Worm (Caenorhabditis elegans) whole organism, L3 larva: ENCODE measurements around the gene sup-10.

Experiments used
- R02D3.7 ChIP-seq: fragments of 150-350 bp; optimal IDR thresholded peaks from 2 replicates; lab custom pipeline; 2014; ENCODE audit warnings: missing biosample characterization, missing genetic modification characterization
- ama-1 ChIP-seq: fragments of 150-350 bp; optimal IDR thresholded peaks from 2 replicates; lab custom pipeline; 2018
- ceh-16 ChIP-seq: sonication (generic microtip); optimal IDR thresholded peaks from 2 replicates; lab custom pipeline; 2017; ENCODE audit warnings: missing biosample characterization, missing genetic modification characterization
- ceh-9 ChIP-seq: sonication (generic microtip); optimal IDR thresholded peaks from 2 replicates; lab custom pipeline; 2018; ENCODE audit warnings: missing biosample characterization, missing genetic modification characterization
- daf-12 ChIP-seq: fragments of 150-350 bp; optimal IDR thresholded peaks from 2 replicates; lab custom pipeline; 2014; ENCODE audit warnings: missing biosample characterization, missing genetic modification reagents, missing genetic modification characterization
- egl-27 ChIP-seq: sonication (generic microtip); optimal IDR thresholded peaks from 4 replicates; lab custom pipeline; 2017; ENCODE audit warnings: missing biosample characterization, missing genetic modification reagents, missing genetic modification characterization
- egl-5 ChIP-seq: fragments of 150-350 bp; optimal IDR thresholded peaks from 2 replicates; lab custom pipeline; 2017; ENCODE audit warnings: missing biosample characterization, missing genetic modification reagents, missing genetic modification characterization, inconsistent platforms
- elt-1 ChIP-seq: fragments of 150-350 bp; optimal IDR thresholded peaks from 2 replicates; lab custom pipeline; 2014; ENCODE audit warnings: missing biosample characterization, missing genetic modification characterization
- elt-2 ChIP-seq: sonication (generic microtip); optimal IDR thresholded peaks from 2 replicates; lab custom pipeline; 2016; ENCODE audit warnings: missing genetic modification reagents, mild to moderate bottlenecking, missing genetic modification characterization, missing compliant biosample characterization
- elt-3 ChIP-seq, 3 experiments: fragments of 150-350 bp in 1 of 3; sonication (generic microtip) in 2 of 3; optimal IDR thresholded peaks; 2 replicates in 2 of 3; 4 replicates in 1 of 3; lab custom pipeline; 2014 to 2017; ENCODE audit warnings: missing biosample characterization in 3 of 3, missing genetic modification characterization in 3 of 3
- eor-1 ChIP-seq, 2 experiments: fragments of 150-350 bp; optimal IDR thresholded peaks; 2 replicates each; lab custom pipeline; 2014 to 2018; ENCODE audit warnings: missing biosample characterization in 2 of 2, missing genetic modification characterization in 2 of 2
- fkh-10 ChIP-seq: sonication (generic microtip); optimal IDR thresholded peaks from 2 replicates; lab custom pipeline; 2017; ENCODE audit warnings: missing biosample characterization, missing genetic modification reagents, missing genetic modification characterization
- fos-1 ChIP-seq: fragments of 150-350 bp; optimal IDR thresholded peaks from 2 replicates; lab custom pipeline; 2014; ENCODE audit warnings: missing biosample characterization, missing genetic modification characterization
- jun-1 ChIP-seq: fragments of 150-350 bp; optimal IDR thresholded peaks from 2 replicates; lab custom pipeline; 2014; ENCODE audit warnings: missing biosample characterization, missing genetic modification reagents, missing genetic modification characterization
- lin-15B ChIP-seq: fragments of 150-350 bp; optimal IDR thresholded peaks from 2 replicates; lab custom pipeline; 2014; ENCODE audit warnings: missing biosample characterization, missing genetic modification characterization
- lsy-12 ChIP-seq: sonication (generic microtip); optimal IDR thresholded peaks from 2 replicates; lab custom pipeline; 2016; ENCODE audit warnings: mild to moderate bottlenecking, missing genetic modification characterization, missing compliant biosample characterization
- mdl-1 ChIP-seq: fragments of 150-350 bp; optimal IDR thresholded peaks from 2 replicates; lab custom pipeline; 2014; ENCODE audit warnings: missing biosample characterization, missing genetic modification characterization
- mml-1 ChIP-seq: fragments of 150-350 bp; sonication (generic microtip); optimal IDR thresholded peaks from 3 replicates; lab custom pipeline; 2014; ENCODE audit warnings: missing biosample characterization, missing genetic modification characterization
- nfya-1 ChIP-seq: sonication (generic microtip); optimal IDR thresholded peaks from 2 replicates; lab custom pipeline; 2017; ENCODE audit warnings: missing genetic modification characterization, mild to moderate bottlenecking, missing compliant biosample characterization, antibody characterized with exemption, moderate library complexity; ENCODE audit not compliant: insufficient read depth
- nhr-11 ChIP-seq: fragments of 150-350 bp; optimal IDR thresholded peaks from 2 replicates; lab custom pipeline; 2014; ENCODE audit warnings: missing biosample characterization, missing genetic modification characterization
- nhr-12 ChIP-seq: fragments of 150-350 bp; optimal IDR thresholded peaks from 2 replicates; lab custom pipeline; 2014; ENCODE audit warnings: missing biosample characterization, missing genetic modification characterization
- nhr-23 ChIP-seq: fragments of 150-350 bp; optimal IDR thresholded peaks from 2 replicates; lab custom pipeline; 2014; ENCODE audit warnings: missing biosample characterization, missing genetic modification reagents, missing genetic modification characterization
- nhr-25 ChIP-seq: sonication (generic microtip); optimal IDR thresholded peaks from 2 replicates; lab custom pipeline; 2017; ENCODE audit warnings: missing biosample characterization, missing genetic modification characterization
- nhr-28 ChIP-seq: fragments of 150-350 bp; optimal IDR thresholded peaks from 2 replicates; lab custom pipeline; 2014; ENCODE audit warnings: missing biosample characterization, missing genetic modification characterization
- nhr-43 ChIP-seq: sonication (generic microtip); optimal IDR thresholded peaks from 2 replicates; lab custom pipeline; 2016; ENCODE audit warnings: mild to moderate bottlenecking, missing genetic modification characterization, missing compliant biosample characterization; ENCODE audit not compliant: poor library complexity, severe bottlenecking
- nhr-67 ChIP-seq: fragments of 150-350 bp; optimal IDR thresholded peaks from 2 replicates; lab custom pipeline; 2014; ENCODE audit warnings: missing biosample characterization, missing genetic modification characterization
- nhr-76 ChIP-seq: fragments of 150-350 bp; sonication (generic microtip); optimal IDR thresholded peaks from 5 replicates; lab custom pipeline; 2014; ENCODE audit warnings: missing biosample characterization, missing genetic modification characterization
- pha-4 ChIP-seq: fragments of 150-350 bp; optimal IDR thresholded peaks from 2 replicates; lab custom pipeline; 2014; ENCODE audit warnings: missing biosample characterization, missing genetic modification reagents, missing genetic modification characterization
- pqm-1 ChIP-seq: fragments of 150-350 bp; optimal IDR thresholded peaks from 2 replicates; lab custom pipeline; 2017; ENCODE audit warnings: missing biosample characterization, missing genetic modification characterization, inconsistent platforms
- sea-2 ChIP-seq: fragments of 150-350 bp; sonication (generic microtip); optimal IDR thresholded peaks from 4 replicates; lab custom pipeline; 2014; ENCODE audit warnings: missing biosample characterization, missing genetic modification reagents, missing genetic modification characterization
- skn-1 ChIP-seq: fragments of 150-350 bp; optimal IDR thresholded peaks from 2 replicates; lab custom pipeline; 2014; ENCODE audit warnings: missing biosample characterization, missing genetic modification characterization
- snpc-4 ChIP-seq: fragments of 150-350 bp; optimal IDR thresholded peaks from 2 replicates; lab custom pipeline; 2014; ENCODE audit warnings: missing biosample characterization, missing genetic modification characterization
- unc-39 ChIP-seq: sonication (generic microtip); optimal IDR thresholded peaks from 4 replicates; lab custom pipeline; 2017; ENCODE audit warnings: missing biosample characterization, missing genetic modification characterization
- zag-1 ChIP-seq: fragments of 150-350 bp; optimal IDR thresholded peaks from 2 replicates; lab custom pipeline; 2014; ENCODE audit warnings: missing biosample characterization, missing genetic modification characterization

The sup-10 gene

ce11 chrX:17514422-17514821 is 13.7 kb upstream of the sup-10 start:
- TF ChIP-seq pha-4 (tag; lab: Kevin White, UChicago) (peak; percentile 63), nhr-76 (tag; lab: Kevin White, UChicago) (no peak), elt-3 (tag; optimal IDR thresholded peaks at IDR 0.05; lab: Kevin White, UChicago) (no peak), snpc-4 (tag; lab: Kevin White, UChicago) (no peak), nfya-1 (tag; lab: Kevin White, UChicago) (no peak), lin-15B (tag; lab: Kevin White, UChicago) (no peak), nhr-67 (tag; lab: Kevin White, UChicago) (no peak)

ce11 chrX:17515207-17515902 is 12.8 kb upstream of the sup-10 start:
- TF ChIP-seq nhr-11 (tag; lab: Kevin White, UChicago): no peak
- TF ChIP-seq mdl-1 (tag; lab: Kevin White, UChicago): no peak
- TF ChIP-seq nhr-23 (tag; lab: Kevin White, UChicago): peak; percentile 21
- peak; percentile 57 for TF ChIP-seq nhr-43 (tag; lab: Kevin White, UChicago)

ce11 chrX:17516461-17516860 is 11.7 kb upstream of the sup-10 start:
- TF ChIP-seq ceh-16 (no peak), mml-1 (tag; lab: Kevin White, UChicago) (no peak), mdl-1 (tag; lab: Kevin White, UChicago) (no peak), ceh-9 (tag; lab: Kevin White, UChicago) (no peak), nhr-11 (tag; lab: Kevin White, UChicago) (no peak), elt-3 (tag; optimal IDR thresholded peaks at IDR 0.05; lab: Kevin White, UChicago) (no peak), fkh-10 (no peak), fos-1 (tag; lab: Kevin White, UChicago) (no peak), eor-1 (tag; optimal IDR thresholded peaks at IDR 0.05; lab: Kevin White, UChicago) (no peak), lin-15B (tag; lab: Kevin White, UChicago) (no peak), nhr-76 (tag; lab: Kevin White, UChicago) (no peak), nhr-23 (tag; lab: Kevin White, UChicago) (no peak), skn-1 (tag; lab: Kevin White, UChicago) (no peak), nhr-28 (no peak), ama-1 (lab: Kevin White, UChicago) (no peak), egl-5 (tag; lab: Kevin White, UChicago) (no peak), egl-27 (tag; lab: Kevin White, UChicago) (no peak)

ce11 chrX:17516941-17517340 is 11.2 kb upstream of the sup-10 start:
- no peak for TF ChIP-seq nhr-28
- no peak for TF ChIP-seq sea-2
- peak; percentile 9 for TF ChIP-seq elt-1 (tag; lab: Kevin White, UChicago)
- TF ChIP-seq nhr-43 (tag; lab: Kevin White, UChicago): no peak
- no peak for TF ChIP-seq daf-12
- TF ChIP-seq egl-5 (tag; lab: Kevin White, UChicago): peak; percentile 65
- peak; percentile 55 for TF ChIP-seq nhr-25 (tag; lab: Kevin White, UChicago)
- no peak for TF ChIP-seq jun-1 (tag; lab: Kevin White, UChicago)
- TF ChIP-seq mml-1 (tag; lab: Kevin White, UChicago): no peak
- TF ChIP-seq zag-1 (tag; lab: Kevin White, UChicago): no peak
- TF ChIP-seq ceh-9 (tag; lab: Kevin White, UChicago): no peak
- TF ChIP-seq nhr-23 (tag; lab: Kevin White, UChicago): peak; percentile 54
- TF ChIP-seq unc-39: no peak
- peak; percentile 32 for TF ChIP-seq ama-1 (lab: Kevin White, UChicago)

ce11 chrX:17517872-17518271 is 10.3 kb upstream of the sup-10 start:
- TF ChIP-seq elt-1 (tag; lab: Kevin White, UChicago) (no peak), fkh-10 (no peak), pqm-1 (tag; lab: Kevin White, UChicago) (no peak), unc-39 (no peak), nhr-12 (no peak), eor-1 (tag; optimal IDR thresholded peaks at IDR 0.05; lab: Kevin White, UChicago) (no peak), nhr-28 (no peak), ceh-9 (tag; lab: Kevin White, UChicago) (no peak), skn-1 (tag; lab: Kevin White, UChicago) (no peak), daf-12 (no peak), elt-2 (tag; lab: Kevin White, UChicago) (no peak), lsy-12 (no peak), nhr-25 (tag; lab: Kevin White, UChicago) (no peak), nhr-43 (tag; lab: Kevin White, UChicago) (no peak), mdl-1 (tag; lab: Kevin White, UChicago) (no peak), nhr-11 (tag; lab: Kevin White, UChicago) (no peak), R02D3.7 (no peak), ama-1 (lab: Kevin White, UChicago) (no peak), egl-27 (tag; lab: Kevin White, UChicago) (no peak)
- TF ChIP-seq, all 47 proteins: peak for 0
